Fruit fly (Drosophila melanogaster): ENCODE results near the gene p.

The p gene

dm6 chr3R:8670529-8671491 is at the start of gene p (continued):
- TF ChIP-seq Rfx (GFP tag; IDR thresholded peaks at IDR 0.05), result peak; percentile 51
- TF ChIP-seq prd (optimal IDR thresholded peaks at IDR 0.05), result no peak
- TF ChIP-seq prd (GFP tag; IDR thresholded peaks at IDR 0.05), result peak; percentile 37; the same call in 1 of the 3 replicates
- TF ChIP-seq tna (GFP tag; IDR thresholded peaks at IDR 0.05; ENCODE audit: partially characterized antibody), result no peak
- peak; percentile 34 for TF ChIP-seq CG4424 (GFP tag; optimal IDR thresholded peaks at IDR 0.05)
- no peak for TF ChIP-seq CG31365 (tag; optimal IDR thresholded peaks at IDR 0.05)
- TF ChIP-seq Lhr (GFP tag; optimal IDR thresholded peaks at IDR 0.05), result no peak
- no peak for TF ChIP-seq Hmx (GFP tag; optimal IDR thresholded peaks at IDR 0.05)
- TF ChIP-seq cwo (GFP tag; optimal IDR thresholded peaks at IDR 0.05), result peak; percentile 78
- TF ChIP-seq CG17612 (GFP tag; IDR thresholded peaks at IDR 0.05), result no peak
- no peak for TF ChIP-seq CG30431 (GFP tag; optimal IDR thresholded peaks at IDR 0.05)
- TF ChIP-seq CG17912 (GFP tag; optimal IDR thresholded peaks at IDR 0.05), result no peak
- peak; percentile 56 for TF ChIP-seq CG5180 (GFP tag; optimal IDR thresholded peaks at IDR 0.05)
- TF ChIP-seq CG8089 (GFP tag; optimal IDR thresholded peaks at IDR 0.05), result no peak
- peak; percentile 30; the same call in 1 of the 2 replicates for TF ChIP-seq MBD-R2 (GFP tag; IDR thresholded peaks at IDR 0.05)
- TF ChIP-seq Hsf (GFP tag; optimal IDR thresholded peaks at IDR 0.05), result peak; percentile 50
- TF ChIP-seq CG2116 (GFP tag; optimal IDR thresholded peaks at IDR 0.05), result no peak
- no peak for TF ChIP-seq CG9817 (tag; optimal IDR thresholded peaks at IDR 0.05)
- TF ChIP-seq Nf-YC (tag; optimal IDR thresholded peaks at IDR 0.05), result no peak
- peak; percentile 58 for TF ChIP-seq CG4707 (GFP tag; optimal IDR thresholded peaks at IDR 0.05)
- TF ChIP-seq Abd-B (GFP tag; optimal IDR thresholded peaks at IDR 0.05), result no peak
- TF ChIP-seq eve (GFP tag; optimal IDR thresholded peaks at IDR 0.05), result no peak
- peak; percentile 51 for TF ChIP-seq ems (GFP tag; optimal IDR thresholded peaks at IDR 0.05)
- peak; percentile 3 for TF ChIP-seq CG12219 (GFP tag; optimal IDR thresholded peaks at IDR 0.05)
- TF ChIP-seq TFAM (GFP tag; optimal IDR thresholded peaks at IDR 0.05), result no peak
- TF ChIP-seq twi (tag; optimal IDR thresholded peaks at IDR 0.05), result no peak
- no peak for TF ChIP-seq amos (GFP tag; IDR thresholded peaks at IDR 0.05; ENCODE audit: partially characterized antibody)
- no peak for TF ChIP-seq sob (GFP tag; IDR thresholded peaks at IDR 0.05)
- TF ChIP-seq CG7839 (tag; optimal IDR thresholded peaks at IDR 0.05), result peak; percentile 19
- TF ChIP-seq Atf6 (GFP tag; IDR thresholded peaks at IDR 0.05), result 0 out of 2 replicates have a peak, but pooled peaks have one; percentile 28
- peak; percentile 5 for TF ChIP-seq Hand (GFP tag; optimal IDR thresholded peaks at IDR 0.05)
- no peak for TF ChIP-seq CG6654 (GFP tag; optimal IDR thresholded peaks at IDR 0.05)
- no peak for TF ChIP-seq sisA (GFP tag; IDR thresholded peaks at IDR 0.05)
- peak; percentile 42 for TF ChIP-seq Kr (GFP tag; optimal IDR thresholded peaks at IDR 0.05)
- TF ChIP-seq CG10209 (GFP tag; optimal IDR thresholded peaks at IDR 0.05), result peak; percentile 43
- peak; percentile 32 for TF ChIP-seq CG6765 (GFP tag; optimal IDR thresholded peaks at IDR 0.05)
- peak; percentile 10 for TF ChIP-seq Ets65A (GFP tag)
- peak; percentile 17; the same call in 1 of the 2 replicates for TF ChIP-seq lmd (GFP tag; IDR thresholded peaks at IDR 0.05)
- TF ChIP-seq Awh (GFP tag; IDR thresholded peaks at IDR 0.05), result 0 out of 2 replicates have a peak, but pooled peaks have one; percentile 46
- TF ChIP-seq sens-2 (GFP tag; IDR thresholded peaks at IDR 0.05), result peak; percentile 68
- peak; percentile 13 for TF ChIP-seq nmo (GFP tag; optimal IDR thresholded peaks at IDR 0.05)
- TF ChIP-seq B-H2 (GFP tag; optimal IDR thresholded peaks at IDR 0.05), result peak; percentile 36
- TF ChIP-seq CG10543 (GFP tag; optimal IDR thresholded peaks at IDR 0.05), result peak; percentile 63
- TF ChIP-seq CG7271 (tag; optimal IDR thresholded peaks at IDR 0.05), result peak; percentile 8
- TF ChIP-seq CG7786 (GFP tag; optimal IDR thresholded peaks at IDR 0.05), result peak; percentile 25
- no peak for TF ChIP-seq Poxn (GFP tag; IDR thresholded peaks at IDR 0.05)
- TF ChIP-seq CG1647 (GFP tag; optimal IDR thresholded peaks at IDR 0.05), result peak; percentile 30
- TF ChIP-seq nerfin-1 (tag; optimal IDR thresholded peaks at IDR 0.05), result peak; percentile 57

All from whole organism, embryonic.